Worm (Caenorhabditis elegans) whole organism, L2 larva: ENCODE data around the gene sfa-1.

Experiments
- C34F6.9 ChIP-seq: fragments of 150-350 bp; optimal IDR thresholded peaks from 2 replicates; lab custom pipeline; 2014; ENCODE audit warnings: missing biosample characterization, missing genetic modification characterization
- F13H6.1 ChIP-seq: sonication (generic microtip); optimal IDR thresholded peaks from 2 replicates; lab custom pipeline; 2016; ENCODE audit warnings: missing genetic modification characterization, missing compliant biosample characterization
- R02D3.7 ChIP-seq: fragments of 150-350 bp; optimal IDR thresholded peaks from 2 replicates; lab custom pipeline; 2014; ENCODE audit warnings: missing biosample characterization, missing genetic modification characterization
- Y55F3AM.14 ChIP-seq: fragments of 200-800 bp; sonication (Bioruptor generic); optimal IDR thresholded peaks from 2 replicates; lab custom pipeline; 2018; ENCODE audit warnings: mild to moderate bottlenecking, missing genetic modification characterization, missing compliant biosample characterization
- ZK546.5 ChIP-seq: sonication (generic microtip); optimal IDR thresholded peaks from 2 replicates; lab custom pipeline; 2017; ENCODE audit warnings: missing biosample characterization, missing genetic modification characterization
- alr-1 ChIP-seq: fragments of 150-350 bp; optimal IDR thresholded peaks from 2 replicates; lab custom pipeline; 2014; ENCODE audit warnings: missing biosample characterization, missing genetic modification characterization
- aly-2 ChIP-seq: fragments of 150-350 bp; optimal IDR thresholded peaks from 2 replicates; lab custom pipeline; 2014; ENCODE audit warnings: missing biosample characterization, missing genetic modification characterization
- blmp-1 ChIP-seq: sonication (generic microtip); optimal IDR thresholded peaks from 2 replicates; lab custom pipeline; 2017; ENCODE audit warnings: missing genetic modification characterization, mild to moderate bottlenecking, missing compliant biosample characterization, antibody characterized with exemption, moderate library complexity; ENCODE audit not compliant: insufficient read depth
- ceh-82 ChIP-seq: fragments of 150-350 bp; optimal IDR thresholded peaks from 2 replicates; lab custom pipeline; 2014; ENCODE audit warnings: missing biosample characterization, missing genetic modification characterization
- crh-2 ChIP-seq: sonication (generic microtip); optimal IDR thresholded peaks from 2 replicates; lab custom pipeline; 2017; ENCODE audit warnings: missing biosample characterization, missing genetic modification characterization
- dmd-4 ChIP-seq: sonication (generic microtip); optimal IDR thresholded peaks from 2 replicates; lab custom pipeline; 2017; ENCODE audit warnings: missing biosample characterization, missing genetic modification characterization
- egl-27 ChIP-seq: sonication (generic microtip); optimal IDR thresholded peaks from 3 replicates; lab custom pipeline; 2017; ENCODE audit warnings: missing biosample characterization, missing genetic modification reagents, missing genetic modification characterization
- elt-1 ChIP-seq: fragments of 150-350 bp; optimal IDR thresholded peaks from 2 replicates; lab custom pipeline; 2014; ENCODE audit warnings: missing biosample characterization, missing genetic modification characterization
- elt-3 ChIP-seq: sonication (generic microtip); optimal IDR thresholded peaks from 2 replicates; lab custom pipeline; 2017; ENCODE audit warnings: missing biosample characterization, missing genetic modification characterization
- gmeb-1 ChIP-seq: fragments of 150-350 bp; optimal IDR thresholded peaks from 2 replicates; lab custom pipeline; 2014; ENCODE audit warnings: missing biosample characterization, missing genetic modification characterization
- lin-11 ChIP-seq: fragments of 150-350 bp; sonication (generic microtip); optimal IDR thresholded peaks from 2 replicates; lab custom pipeline; 2014; ENCODE audit warnings: missing biosample characterization, missing genetic modification characterization, inconsistent platforms, mixed read lengths
- lin-13 ChIP-seq: fragments of 150-350 bp; optimal IDR thresholded peaks from 2 replicates; lab custom pipeline; 2014; ENCODE audit warnings: missing biosample characterization, missing genetic modification reagents, missing genetic modification characterization
- lin-39 ChIP-seq: fragments of 150-350 bp; optimal IDR thresholded peaks from 2 replicates; lab custom pipeline; 2014; ENCODE audit warnings: missing biosample characterization, missing genetic modification reagents, missing genetic modification characterization
- lsy-2 ChIP-seq, 2 experiments: fragments of 150-350 bp in 1 of 2; sonication (generic microtip) in 1 of 2; optimal IDR thresholded peaks; 2 replicates each; lab custom pipeline; 2014 to 2017; ENCODE audit warnings: missing biosample characterization in 2 of 2, missing genetic modification characterization in 2 of 2
- mbf-1 ChIP-seq: sonication (generic microtip); optimal IDR thresholded peaks from 2 replicates; lab custom pipeline; 2017; ENCODE audit warnings: missing biosample characterization, missing genetic modification characterization
- mdl-1 ChIP-seq, 2 experiments: fragments of 150-350 bp in 1 of 2; sonication (generic microtip) in 1 of 2; optimal IDR thresholded peaks; 2 replicates each; lab custom pipeline; 2017; ENCODE audit warnings: missing biosample characterization in 2 of 2, missing genetic modification characterization in 2 of 2
- nhr-11 ChIP-seq: fragments of 150-350 bp; optimal IDR thresholded peaks from 2 replicates; lab custom pipeline; 2014; ENCODE audit warnings: missing biosample characterization, missing genetic modification characterization
- nhr-12 ChIP-seq: fragments of 150-350 bp; optimal IDR thresholded peaks from 2 replicates; lab custom pipeline; 2014; ENCODE audit warnings: missing biosample characterization, missing genetic modification characterization
- nhr-129 ChIP-seq: fragments of 150-350 bp; optimal IDR thresholded peaks from 2 replicates; lab custom pipeline; 2014; ENCODE audit warnings: missing biosample characterization, missing genetic modification characterization
- nhr-23 ChIP-seq: fragments of 150-350 bp; optimal IDR thresholded peaks from 2 replicates; lab custom pipeline; 2014; ENCODE audit warnings: missing biosample characterization, missing genetic modification reagents, missing genetic modification characterization
- nhr-25 ChIP-seq: fragments of 150-350 bp; sonication (generic microtip); optimal IDR thresholded peaks from 3 replicates; lab custom pipeline; 2014; ENCODE audit warnings: missing biosample characterization, missing genetic modification characterization
- nhr-6 ChIP-seq: fragments of 150-350 bp; optimal IDR thresholded peaks from 2 replicates; lab custom pipeline; 2014; ENCODE audit warnings: missing biosample characterization, missing genetic modification characterization
- nhr-77 ChIP-seq: fragments of 150-350 bp; optimal IDR thresholded peaks from 2 replicates; lab custom pipeline; 2014; ENCODE audit warnings: missing biosample characterization, missing genetic modification characterization
- sem-4 ChIP-seq: fragments of 150-350 bp; optimal IDR thresholded peaks from 2 replicates; lab custom pipeline; 2014; ENCODE audit warnings: missing biosample characterization, missing genetic modification reagents, missing genetic modification characterization
- skn-1 ChIP-seq: sonication (generic microtip); optimal IDR thresholded peaks from 2 replicates; lab custom pipeline; 2017; ENCODE audit warnings: missing biosample characterization, missing genetic modification characterization
- sma-3 ChIP-seq: sonication (generic microtip); optimal IDR thresholded peaks from 2 replicates; lab custom pipeline; 2016; ENCODE audit warnings: missing genetic modification reagents, missing genetic modification characterization, missing compliant biosample characterization
- sma-9 ChIP-seq, 2 experiments: fragments of 150-350 bp in 1 of 2; sonication (generic microtip) in 1 of 2; optimal IDR thresholded peaks; 2 replicates each; lab custom pipeline; 2014 to 2016; ENCODE audit warnings: missing genetic modification characterization in 2 of 2, mild to moderate bottlenecking in 1 of 2, missing biosample characterization in 1 of 2, missing compliant biosample characterization in 1 of 2, missing genetic modification reagents in 1 of 2, moderate library complexity in 1 of 2
- snpc-4 ChIP-seq: fragments of 150-350 bp; optimal IDR thresholded peaks from 2 replicates; lab custom pipeline; 2014; ENCODE audit warnings: missing biosample characterization, missing genetic modification characterization
- unc-55 ChIP-seq: fragments of 150-350 bp; sonication (generic microtip); optimal IDR thresholded peaks from 3 replicates; lab custom pipeline; 2014; ENCODE audit warnings: missing biosample characterization, missing genetic modification reagents, missing genetic modification characterization
- unc-62 ChIP-seq: fragments of 150-350 bp; optimal IDR thresholded peaks from 2 replicates; lab custom pipeline; 2014; ENCODE audit warnings: missing biosample characterization, missing genetic modification reagents, missing genetic modification characterization
- zag-1 ChIP-seq: fragments of 150-350 bp; optimal IDR thresholded peaks from 2 replicates; lab custom pipeline; 2014; ENCODE audit warnings: missing biosample characterization, missing genetic modification characterization
- ztf-1 ChIP-seq: fragments of 200-800 bp; sonication (Bioruptor generic); conservative IDR thresholded peaks from 2 replicates; pipeline ENCODE4 v1.3.6; 2022; ENCODE audit warnings: missing genetic modification characterization, missing compliant biosample characterization

The sfa-1 gene

DNA sequence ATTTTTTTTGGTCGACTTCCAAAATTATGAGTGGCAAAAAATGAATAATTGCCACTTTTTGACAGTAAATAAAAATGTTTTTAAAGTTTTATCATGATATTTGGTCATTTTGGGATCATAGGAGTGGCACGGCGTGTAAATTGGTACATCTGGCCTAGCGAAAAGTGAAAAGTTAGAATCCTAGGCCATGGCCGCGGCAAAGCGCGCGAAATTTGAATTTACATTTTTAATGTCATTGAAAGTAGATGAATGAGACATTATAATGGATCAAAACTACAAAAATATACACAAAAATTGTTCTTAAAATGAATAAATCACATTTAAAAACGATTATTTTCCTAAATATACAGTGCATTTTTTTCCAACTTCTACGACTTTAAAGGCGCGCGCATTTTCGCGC lies 15.7 kb upstream of the sfa-1 start:
- TF ChIP-seq nhr-25 (tag; lab: Kevin White, UChicago) = no peak
- no peak for TF ChIP-seq lin-13 (GFP tag; lab: Kevin White, UChicago)
- no peak for TF ChIP-seq nhr-23 (tag; lab: Kevin White, UChicago)
- no peak for TF ChIP-seq elt-1 (tag; lab: Kevin White, UChicago)
- TF ChIP-seq alr-1 (tag; lab: Kevin White, UChicago) = no peak
- no peak for TF ChIP-seq elt-3 (tag; lab: Kevin White, UChicago)
- no peak for TF ChIP-seq unc-55
- no peak for TF ChIP-seq sma-9 (GFP tag; optimal IDR thresholded peaks at IDR 0.05; lab: Kevin White, UChicago)
- no peak for TF ChIP-seq sma-9 (tag; optimal IDR thresholded peaks at IDR 0.05; lab: Kevin White, UChicago)
- no peak for TF ChIP-seq crh-2 (tag; lab: Kevin White, UChicago)
- TF ChIP-seq, all 48 proteins: peak for 0

ce11 chrIV:17125967-17126366 lies 15.2 kb upstream of the sfa-1 start:
- TF ChIP-seq snpc-4 = no peak
- TF ChIP-seq sem-4 (tag; lab: Kevin White, UChicago) = no peak
- no peak for TF ChIP-seq nhr-6
- no peak for TF ChIP-seq nhr-12 (tag; lab: Kevin White, UChicago)
- no peak for TF ChIP-seq ceh-82
- TF ChIP-seq mdl-1 (tag; optimal IDR thresholded peaks at IDR 0.05; lab: Kevin White, UChicago) = no peak
- TF ChIP-seq lin-13 (GFP tag; lab: Kevin White, UChicago) = no peak

DNA sequence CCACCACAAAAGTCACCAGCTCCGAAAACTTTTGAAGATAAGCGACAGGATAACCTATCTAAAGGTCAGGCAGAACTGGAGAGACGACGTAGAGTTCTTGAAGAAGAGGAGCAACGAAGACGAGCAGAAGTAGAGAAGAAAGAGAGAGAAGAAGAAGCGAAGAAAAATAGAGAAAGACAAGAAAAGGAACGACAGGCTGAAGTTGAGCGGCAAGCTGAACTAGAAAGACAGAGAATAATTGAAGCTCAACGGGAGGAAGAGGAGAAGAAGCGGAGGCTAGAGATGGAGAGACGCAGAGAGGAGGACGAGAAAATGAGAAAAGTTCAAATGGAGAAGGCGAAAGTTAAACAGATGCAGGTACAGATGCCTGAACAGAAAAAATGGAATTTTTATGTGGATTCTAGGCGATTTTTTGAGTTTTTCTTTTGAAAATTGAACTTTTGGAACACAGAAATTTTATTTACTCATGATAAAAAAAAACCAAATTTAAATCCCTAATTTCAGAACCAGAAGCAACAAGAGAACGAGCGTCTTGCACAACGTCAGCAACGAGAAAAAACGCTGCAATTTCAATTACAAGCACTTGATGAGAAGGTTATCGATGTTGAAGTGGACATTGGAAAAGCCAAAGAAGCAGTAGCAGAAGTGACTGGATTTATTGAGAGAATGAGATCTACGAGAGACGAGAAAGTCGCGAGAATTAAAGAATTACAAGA lies 10.4 kb upstream of the sfa-1 start:
- TF ChIP-seq C34F6.9 (tag; lab: Kevin White, UChicago) (peak; percentile 28), nhr-12 (tag; lab: Kevin White, UChicago) (no peak), lin-39 (no peak), unc-55 (peak; percentile 55)

DNA sequence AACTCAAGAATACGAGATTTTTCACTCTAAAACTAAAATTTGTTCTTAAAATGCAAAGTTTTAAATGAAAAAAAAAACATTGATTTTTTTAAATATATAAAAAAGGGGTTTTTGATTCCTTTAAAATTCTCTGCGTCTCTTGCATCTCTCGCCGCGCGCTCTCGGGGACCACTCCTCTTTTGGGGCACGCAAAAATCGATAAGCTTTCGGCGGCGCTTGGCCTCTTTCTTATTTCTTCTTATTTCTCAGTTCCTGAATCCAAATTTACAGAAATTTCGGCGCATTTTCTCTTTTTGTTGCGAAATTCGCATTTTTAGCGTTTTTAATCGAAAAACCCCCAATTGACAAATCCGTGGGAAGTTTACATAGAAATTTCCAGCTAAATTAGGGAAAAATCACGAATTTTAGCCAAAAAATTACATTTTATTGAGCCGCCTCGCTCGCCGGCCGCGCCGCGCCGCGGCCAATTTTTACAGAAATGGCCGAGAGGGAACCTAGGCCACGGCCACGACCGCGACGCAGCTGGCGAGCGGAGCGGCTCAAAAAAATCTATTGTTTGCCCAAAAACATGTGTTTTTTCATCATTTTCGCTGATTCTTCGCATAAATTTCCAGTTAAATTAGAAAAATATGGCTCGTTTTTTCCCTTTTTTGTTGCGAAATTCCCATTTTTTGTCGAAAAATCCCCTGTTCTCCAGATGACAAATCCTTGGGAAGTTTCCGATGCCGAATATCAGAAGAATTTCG lies 8.4 kb upstream of the sfa-1 start, which contains the start of gene itsn-1:
Gene itsn-1, plus strand, starts transcription at position 696 of the 746 bp plus-strand sequence.
- TF ChIP-seq lin-39 (no peak), skn-1 (tag; lab: Kevin White, UChicago) (no peak), R02D3.7 (tag; lab: Kevin White, UChicago) (no peak), nhr-23 (tag; lab: Kevin White, UChicago) (no peak), aly-2 (tag; lab: Kevin White, UChicago) (no peak), nhr-77 (tag; lab: Kevin White, UChicago) (no peak), egl-27 (tag; lab: Kevin White, UChicago) (no peak), snpc-4 (no peak), nhr-25 (tag; lab: Kevin White, UChicago) (no peak), nhr-6 (no peak), unc-62 (GFP tag; lab: Kevin White, UChicago) (no peak), sma-3 (GFP tag; lab: Kevin White, UChicago) (no peak), nhr-11 (tag; lab: Kevin White, UChicago) (no peak), ceh-82 (no peak), blmp-1 (no peak)
- TF ChIP-seq, all 48 proteins: peak for 0

DNA sequence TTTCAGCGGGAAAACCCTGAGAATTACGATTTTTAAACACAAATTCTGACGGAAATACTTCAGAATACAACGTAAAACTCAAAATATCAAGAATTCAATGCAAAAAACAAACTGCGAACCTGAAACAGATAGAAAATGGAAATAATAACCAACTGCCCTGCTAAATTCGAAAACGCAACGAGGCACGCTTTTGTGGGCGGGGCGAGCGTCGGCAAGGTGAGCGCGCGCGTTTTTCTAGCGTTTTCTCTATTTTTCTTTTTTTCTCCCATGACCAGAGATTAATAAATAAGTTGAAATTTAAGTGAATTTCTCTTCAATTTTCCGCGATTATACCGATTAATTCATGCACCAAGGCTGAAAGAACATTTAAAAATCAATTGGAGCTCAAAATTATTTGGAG lies 7.8 kb upstream of the sfa-1 start, which contains the start of gene uaf-2:
Gene uaf-2, minus strand, starts transcription at position 183 of the 400 bp plus-strand sequence.
- TF ChIP-seq mbf-1 = no peak
- no peak for TF ChIP-seq nhr-12 (tag; lab: Kevin White, UChicago)
- TF ChIP-seq unc-55 = peak; percentile 54
- TF ChIP-seq ceh-82 = no peak
- TF ChIP-seq elt-3 (tag; lab: Kevin White, UChicago) = no peak
- no peak for TF ChIP-seq Y55F3AM.14 (GFP tag; lab: Kevin White, UChicago)
- TF ChIP-seq ztf-1 (GFP tag; lab: Robert Waterston, UW) = no peak
- no peak for TF ChIP-seq lsy-2 (tag; optimal IDR thresholded peaks at IDR 0.05; lab: Kevin White, UChicago)
- TF ChIP-seq C34F6.9 (tag; lab: Kevin White, UChicago) = peak; percentile 22
- TF ChIP-seq blmp-1 = no peak
- peak; percentile 10 for TF ChIP-seq gmeb-1 (tag; lab: Kevin White, UChicago)
- TF ChIP-seq ZK546.5 = no peak
- TF ChIP-seq alr-1 (tag; lab: Kevin White, UChicago) = no peak
- TF ChIP-seq nhr-6 = no peak
- no peak for TF ChIP-seq nhr-77 (tag; lab: Kevin White, UChicago)
- TF ChIP-seq crh-2 (tag; lab: Kevin White, UChicago) = peak; percentile 6
- TF ChIP-seq lin-13 (GFP tag; lab: Kevin White, UChicago) = no peak
- no peak for TF ChIP-seq dmd-4 (tag; lab: Kevin White, UChicago)
- no peak for TF ChIP-seq nhr-25 (tag; lab: Kevin White, UChicago)
- TF ChIP-seq nhr-129 (tag; lab: Kevin White, UChicago) = peak; percentile 22
- no peak for TF ChIP-seq lin-11 (tag; lab: Kevin White, UChicago)
- peak; percentile 36 for TF ChIP-seq sma-3 (GFP tag; lab: Kevin White, UChicago)
- no peak for TF ChIP-seq zag-1 (tag; lab: Kevin White, UChicago)
- no peak for TF ChIP-seq lin-39
- TF ChIP-seq F13H6.1 (tag; lab: Kevin White, UChicago) = no peak
